Worm (Caenorhabditis elegans) whole organism, mixed stage, embryonic: Measurements from ENCODE around the gene F02D8.4.

Experiments
- bed-3 ChIP-seq: fragments of 200-800 bp; sonication (Bioruptor generic); optimal IDR thresholded peaks from 3 replicates; lab custom pipeline; 2018; ENCODE audit warnings: mild to moderate bottlenecking, missing genetic modification characterization, moderate library complexity, missing compliant biosample characterization
- blmp-1 ChIP-seq: fragments of 150-350 bp; optimal IDR thresholded peaks from 2 replicates; lab custom pipeline; 2014; ENCODE audit warnings: missing biosample characterization, missing genetic modification characterization
- ceh-39 ChIP-seq: fragments of 150-350 bp; optimal IDR thresholded peaks from 2 replicates; lab custom pipeline; 2014; ENCODE audit warnings: missing biosample characterization, missing genetic modification characterization
- ceh-83 ChIP-seq: fragments of 200-800 bp; sonication (Bioruptor generic); optimal IDR thresholded peaks from 2 replicates; lab custom pipeline; 2018; ENCODE audit warnings: mild to moderate bottlenecking, missing genetic modification characterization, missing compliant biosample characterization
- cnd-1 ChIP-seq: fragments of 200-800 bp; sonication (Bioruptor generic); optimal IDR thresholded peaks from 2 replicates; lab custom pipeline; 2018; ENCODE audit warnings: mild to moderate bottlenecking, missing genetic modification characterization, missing compliant biosample characterization
- drap-1 ChIP-seq: fragments of 200-800 bp; sonication (Bioruptor generic); optimal IDR thresholded peaks from 3 replicates; lab custom pipeline; 2018; ENCODE audit warnings: mild to moderate bottlenecking, missing genetic modification characterization, missing compliant biosample characterization
- elt-1 ChIP-seq: sonication (generic microtip); optimal IDR thresholded peaks from 2 replicates; lab custom pipeline; 2017; ENCODE audit warnings: missing genetic modification characterization, mild to moderate bottlenecking, missing compliant biosample characterization, antibody characterized with exemption, moderate library complexity, borderline replicate concordance; ENCODE audit not compliant: insufficient read depth
- flh-1 ChIP-seq: fragments of 200-800 bp; sonication (Bioruptor generic); optimal IDR thresholded peaks from 2 replicates; lab custom pipeline; 2018; ENCODE audit warnings: mild to moderate bottlenecking, missing genetic modification characterization, moderate library complexity, missing compliant biosample characterization
- ham-2 ChIP-seq: fragments of 200-800 bp; sonication (Bioruptor generic); optimal IDR thresholded peaks from 2 replicates; lab custom pipeline; 2018; ENCODE audit warnings: mild to moderate bottlenecking, missing genetic modification characterization, missing compliant biosample characterization
- lin-32 ChIP-seq: fragments of 200-800 bp; sonication (Bioruptor generic); optimal IDR thresholded peaks from 2 replicates; lab custom pipeline; 2018; ENCODE audit warnings: mild to moderate bottlenecking, missing genetic modification characterization, missing compliant biosample characterization
- mab-5 ChIP-seq: fragments of 150-350 bp; optimal IDR thresholded peaks from 2 replicates; lab custom pipeline; 2014; ENCODE audit warnings: missing biosample characterization, missing genetic modification characterization
- mep-1 ChIP-seq: fragments of 150-350 bp; optimal IDR thresholded peaks from 2 replicates; lab custom pipeline; 2017; ENCODE audit warnings: missing biosample characterization, missing genetic modification reagents, missing genetic modification characterization, inconsistent platforms
- mls-2 ChIP-seq: sonication (generic microtip); optimal IDR thresholded peaks from 2 replicates; lab custom pipeline; 2016; ENCODE audit warnings: mild to moderate bottlenecking, missing genetic modification characterization, moderate library complexity, missing compliant biosample characterization
- nhr-12 ChIP-seq: fragments of 150-350 bp; optimal IDR thresholded peaks from 2 replicates; lab custom pipeline; 2014; ENCODE audit warnings: missing biosample characterization, missing genetic modification characterization
- nhr-2 ChIP-seq: fragments of 150-350 bp; optimal IDR thresholded peaks from 2 replicates; lab custom pipeline; 2014; ENCODE audit warnings: missing biosample characterization, missing genetic modification characterization
- nhr-237 ChIP-seq: fragments of 150-350 bp; optimal IDR thresholded peaks from 2 replicates; lab custom pipeline; 2014; ENCODE audit warnings: missing biosample characterization, missing genetic modification characterization
- nhr-76 ChIP-seq: sonication (generic microtip); optimal IDR thresholded peaks from 2 replicates; lab custom pipeline; 2017; ENCODE audit warnings: missing biosample characterization, missing genetic modification characterization
- pha-4 ChIP-seq: fragments of 150-350 bp; optimal IDR thresholded peaks from 2 replicates; lab custom pipeline; 2018; ENCODE audit warnings: missing biosample characterization, missing genetic modification reagents, missing genetic modification characterization
- sem-2 ChIP-seq: fragments of 200-800 bp; sonication (Bioruptor generic); optimal IDR thresholded peaks from 2 replicates; lab custom pipeline; 2018; ENCODE audit warnings: mild to moderate bottlenecking, missing genetic modification characterization, missing compliant biosample characterization
- sptf-1 ChIP-seq: sonication (generic microtip); optimal IDR thresholded peaks from 2 replicates; lab custom pipeline; 2017; ENCODE audit warnings: mild to moderate bottlenecking, missing genetic modification characterization, moderate library complexity, missing compliant biosample characterization
- tbx-8 ChIP-seq: fragments of 200-800 bp; sonication (Bioruptor generic); optimal IDR thresholded peaks from 2 replicates; lab custom pipeline; 2018; ENCODE audit warnings: mild to moderate bottlenecking, missing genetic modification characterization, moderate library complexity, missing compliant biosample characterization
- unc-120 ChIP-seq: sonication (generic microtip); optimal IDR thresholded peaks from 2 replicates; lab custom pipeline; 2017; ENCODE audit warnings: missing genetic modification characterization, missing compliant biosample characterization; ENCODE audit not compliant: poor library complexity, severe bottlenecking
- unc-62 ChIP-seq: fragments of 150-350 bp; optimal IDR thresholded peaks from 2 replicates; lab custom pipeline; 2014; ENCODE audit warnings: missing biosample characterization, missing genetic modification reagents, missing genetic modification characterization
- zip-8 ChIP-seq: fragments of 150-350 bp; optimal IDR thresholded peaks from 2 replicates; lab custom pipeline; 2014; ENCODE audit warnings: missing biosample characterization, missing genetic modification characterization

Gene F02D8.4

ce11 chrV:15004800-15005199 is 20.1 kb downstream of the F02D8.4 start, which contains the start of gene hrde-2:
hrde-2 (plus strand) TSS chrV:15005100.
- no peak for TF ChIP-seq sem-2 (GFP tag; lab: Kevin White, UChicago)
- TF ChIP-seq flh-1 (GFP tag; lab: Kevin White, UChicago) = no peak

- TF ChIP-seq zip-8 (tag; lab: Kevin White, UChicago) (no peak), sem-2 (GFP tag; lab: Kevin White, UChicago) (no peak), unc-62 (no peak), bed-3 (GFP tag; lab: Kevin White, UChicago) (no peak), pha-4 (tag; lab: Kevin White, UChicago) (no peak), ceh-83 (no peak), flh-1 (GFP tag; lab: Kevin White, UChicago) (no peak), unc-120 (tag; lab: Kevin White, UChicago) (no peak), ham-2 (GFP tag; lab: Kevin White, UChicago) (no peak), mep-1 (tag; lab: Kevin White, UChicago) (no peak), cnd-1 (tag; lab: Kevin White, UChicago) (no peak), ceh-39 (tag; lab: Kevin White, UChicago) (no peak)
Observed at ce11 chrV:15011560-15011959, 26.9 kb downstream of the F02D8.4 start, which contains the start of gene nmr-2. nmr-2 (minus strand) TSS chrV:15011660.

- TF ChIP-seq sem-2 (GFP tag; lab: Kevin White, UChicago) (peak; percentile 10), unc-62 (no peak), elt-1 (tag; lab: Kevin White, UChicago) (no peak)
Observed at ce11 chrV:15012542-15013301, 28.0 kb downstream of the F02D8.4 start.

ce11 chrV:15013328-15013727 is 28.6 kb downstream of the F02D8.4 start:
- TF ChIP-seq nhr-2 (tag; lab: Kevin White, UChicago) = no peak
- TF ChIP-seq drap-1 (GFP tag; lab: Kevin White, UChicago) = no peak
- TF ChIP-seq ceh-83 = no peak
- TF ChIP-seq unc-62 = no peak
- no peak for TF ChIP-seq elt-1 (tag; lab: Kevin White, UChicago)
- no peak for TF ChIP-seq blmp-1 (tag; lab: Kevin White, UChicago)
- TF ChIP-seq tbx-8 (GFP tag; lab: Kevin White, UChicago) = no peak
- no peak for TF ChIP-seq sptf-1 (tag; lab: Kevin White, UChicago)
- no peak for TF ChIP-seq zip-8 (tag; lab: Kevin White, UChicago)
- TF ChIP-seq nhr-12 (tag; lab: Kevin White, UChicago) = no peak
- TF ChIP-seq nhr-76 (tag; lab: Kevin White, UChicago) = no peak
- no peak for TF ChIP-seq bed-3 (GFP tag; lab: Kevin White, UChicago)
- TF ChIP-seq ceh-39 (tag; lab: Kevin White, UChicago) = no peak
- no peak for TF ChIP-seq unc-120 (tag; lab: Kevin White, UChicago)

ce11 chrV:15014164-15014563 is 29.5 kb downstream of the F02D8.4 start, which contains the start of gene obr-2:
obr-2 (minus strand) TSS chrV:15014264.
- TF ChIP-seq bed-3 (GFP tag; lab: Kevin White, UChicago) = no peak
- no peak for TF ChIP-seq flh-1 (GFP tag; lab: Kevin White, UChicago)
- TF ChIP-seq drap-1 (GFP tag; lab: Kevin White, UChicago) = no peak
- no peak for TF ChIP-seq ceh-39 (tag; lab: Kevin White, UChicago)
- no peak for TF ChIP-seq mab-5 (tag; lab: Kevin White, UChicago)
- no peak for TF ChIP-seq lin-32
- no peak for TF ChIP-seq ceh-83
- no peak for TF ChIP-seq pha-4 (tag; lab: Kevin White, UChicago)
- no peak for TF ChIP-seq tbx-8 (GFP tag; lab: Kevin White, UChicago)
- no peak for TF ChIP-seq mls-2
- TF ChIP-seq mep-1 (tag; lab: Kevin White, UChicago) = no peak
- no peak for TF ChIP-seq unc-62
- no peak for TF ChIP-seq nhr-237 (tag; lab: Kevin White, UChicago)
- TF ChIP-seq, all 35 proteins: peak for 0

- TF ChIP-seq unc-120 (tag; lab: Kevin White, UChicago) = peak; percentile 6
- no peak for TF ChIP-seq unc-62
- no peak for TF ChIP-seq sem-2 (GFP tag; lab: Kevin White, UChicago)
Observed at ce11 chrV:15015799-15016198, 31.1 kb downstream of the F02D8.4 start.
